Worm (Caenorhabditis elegans) whole organism, L4 larva: Measurements from ENCODE around the gene shn-1.

Experiments
- F26F4.8 ChIP-seq: fragments of 200-800 bp; sonication (Bioruptor generic); conservative IDR thresholded peaks from 2 replicates; pipeline ENCODE4 v1.3.6; 2022; ENCODE audit warnings: missing genetic modification characterization, missing compliant biosample characterization
- F44E2.7 ChIP-seq: fragments of 200-800 bp; sonication (Bioruptor generic); IDR thresholded peaks from 2 replicates; pipeline ENCODE4 v2.1.2; 2022; ENCODE audit warnings: missing genetic modification characterization, missing compliant biosample characterization
- R02D3.7 ChIP-seq: fragments of 150-350 bp; sonication (generic microtip); optimal IDR thresholded peaks from 3 replicates; lab custom pipeline; 2014; ENCODE audit warnings: missing biosample characterization, missing genetic modification characterization
- T26A8.4 ChIP-seq: fragments of 200-800 bp; sonication (Bioruptor generic); IDR thresholded peaks from 2 replicates; pipeline ENCODE4 v1.3.6; 2022; ENCODE audit warnings: missing genetic modification characterization, missing compliant biosample characterization
- Y75B8A.6 ChIP-seq: fragments of 200-800 bp; sonication (Bioruptor generic); IDR thresholded peaks from 2 replicates; pipeline ENCODE4 v1.3.6; 2022; ENCODE audit warnings: missing genetic modification reagents, missing genetic modification characterization, missing compliant biosample characterization
- ZK337.2 ChIP-seq: fragments of 200-800 bp; sonication (Bioruptor generic); IDR thresholded peaks from 2 replicates; pipeline ENCODE4 v1.3.6; 2022; ENCODE audit warnings: missing genetic modification reagents, missing genetic modification characterization, missing compliant biosample characterization
- aly-2 ChIP-seq: sonication (generic microtip); optimal IDR thresholded peaks from 2 replicates; lab custom pipeline; 2018; ENCODE audit warnings: missing biosample characterization, missing genetic modification characterization
- ama-1 ChIP-seq: fragments of 150-350 bp; optimal IDR thresholded peaks from 2 replicates; lab custom pipeline; 2014; ENCODE audit warnings: inconsistent platforms, mixed read lengths
- arid-1 ChIP-seq: fragments of 200-800 bp; sonication (Bioruptor generic); conservative IDR thresholded peaks from 2 replicates; pipeline ENCODE4 v1.3.6; 2022; ENCODE audit warnings: missing genetic modification reagents, missing genetic modification characterization, missing compliant biosample characterization
- ceh-62 ChIP-seq: sonication (generic microtip); optimal IDR thresholded peaks from 2 replicates; lab custom pipeline; 2017; ENCODE audit warnings: missing biosample characterization, missing genetic modification characterization
- ceh-82 ChIP-seq: sonication (generic microtip); optimal IDR thresholded peaks from 2 replicates; lab custom pipeline; 2017; ENCODE audit warnings: missing biosample characterization, missing genetic modification characterization
- cey-2 ChIP-seq: sonication (generic microtip); optimal IDR thresholded peaks from 3 replicates; lab custom pipeline; 2017; ENCODE audit warnings: missing genetic modification characterization, mild to moderate bottlenecking, missing compliant biosample characterization, antibody characterized with exemption, borderline replicate concordance; ENCODE audit not compliant: insufficient read depth
- daf-16 ChIP-seq, 3 experiments: sonication (generic microtip); optimal IDR thresholded peaks; 2 replicates each; lab custom pipeline; 2016 to 2017; ENCODE audit warnings: missing genetic modification characterization in 3 of 3, missing genetic modification reagents in 3 of 3, mild to moderate bottlenecking in 2 of 3, missing compliant biosample characterization in 2 of 3, missing biosample characterization in 1 of 3, moderate library complexity in 1 of 3
- daf-19 ChIP-seq: fragments of 200-800 bp; sonication (Bioruptor generic); conservative IDR thresholded peaks from 2 replicates; pipeline ENCODE4 v1.3.6; 2022; ENCODE audit warnings: missing genetic modification characterization, missing compliant biosample characterization
- daf-8 ChIP-seq: fragments of 200-800 bp; sonication (Bioruptor generic); IDR thresholded peaks from 2 replicates; pipeline ENCODE4 v1.3.6; 2022; ENCODE audit warnings: missing genetic modification characterization, missing compliant biosample characterization
- duxl-1 ChIP-seq: sonication (generic microtip); optimal IDR thresholded peaks from 2 replicates; lab custom pipeline; 2016; ENCODE audit warnings: mild to moderate bottlenecking, missing genetic modification characterization, moderate library complexity, missing compliant biosample characterization; ENCODE audit not compliant: poor library complexity
- dve-1 ChIP-seq: sonication (generic microtip); optimal IDR thresholded peaks from 2 replicates; lab custom pipeline; 2017; ENCODE audit warnings: antibody characterized with exemption, mild to moderate bottlenecking, missing genetic modification characterization, missing compliant biosample characterization; ENCODE audit not compliant: insufficient read depth
- egl-27 ChIP-seq: sonication (generic microtip); optimal IDR thresholded peaks from 3 replicates; lab custom pipeline; 2017; ENCODE audit warnings: missing biosample characterization, missing genetic modification reagents, missing genetic modification characterization
- egl-43 ChIP-seq: fragments of 200-800 bp; sonication (Bioruptor generic); IDR thresholded peaks from 2 replicates; pipeline ENCODE4 v1.3.6; 2022; ENCODE audit warnings: missing genetic modification reagents, missing genetic modification characterization, missing compliant biosample characterization
- fos-1 ChIP-seq: fragments of 150-350 bp; optimal IDR thresholded peaks from 2 replicates; lab custom pipeline; 2014; ENCODE audit warnings: missing biosample characterization, missing genetic modification characterization
- hlh-11 ChIP-seq: fragments of 200-800 bp; sonication (Bioruptor generic); optimal IDR thresholded peaks from 2 replicates; lab custom pipeline; 2018; ENCODE audit warnings: mild to moderate bottlenecking, missing genetic modification characterization, missing compliant biosample characterization
- lim-7 ChIP-seq: fragments of 200-800 bp; sonication (Bioruptor generic); IDR thresholded peaks from 2 replicates; pipeline ENCODE4 v1.3.6; 2022; ENCODE audit warnings: missing genetic modification characterization, missing compliant biosample characterization
- lin-13 ChIP-seq: fragments of 150-350 bp; optimal IDR thresholded peaks from 2 replicates; lab custom pipeline; 2014; ENCODE audit warnings: missing biosample characterization, missing genetic modification reagents, missing genetic modification characterization
- lin-15B ChIP-seq: fragments of 150-350 bp; sonication (generic microtip); optimal IDR thresholded peaks from 3 replicates; lab custom pipeline; 2014; ENCODE audit warnings: missing biosample characterization, missing genetic modification characterization
- lin-29 ChIP-seq: fragments of 200-800 bp; sonication (Bioruptor generic); IDR thresholded peaks from 2 replicates; pipeline ENCODE4 v1.3.6; 2022; ENCODE audit warnings: missing genetic modification reagents, missing genetic modification characterization, missing compliant biosample characterization
- lsy-2 ChIP-seq, 2 experiments: fragments of 150-350 bp in 1 of 2; sonication (generic microtip) in 1 of 2; optimal IDR thresholded peaks; 2 replicates each; lab custom pipeline; 2014 to 2017; ENCODE audit warnings: missing biosample characterization in 2 of 2, missing genetic modification characterization in 2 of 2
- mdl-1 ChIP-seq, 2 experiments: fragments of 150-350 bp in 1 of 2; sonication (generic microtip) in 1 of 2; optimal IDR thresholded peaks; 2 replicates each; lab custom pipeline; 2014 to 2017; ENCODE audit warnings: missing biosample characterization in 2 of 2, missing genetic modification characterization in 2 of 2
- mes-2 ChIP-seq: sonication (generic microtip); optimal IDR thresholded peaks from 2 replicates; lab custom pipeline; 2016; ENCODE audit warnings: missing genotype, mild to moderate bottlenecking, missing genetic modification characterization, missing compliant biosample characterization; ENCODE audit not compliant: poor library complexity, severe bottlenecking
- nhr-102 ChIP-seq: sonication (generic microtip); optimal IDR thresholded peaks from 2 replicates; lab custom pipeline; 2016; ENCODE audit warnings: mild to moderate bottlenecking, missing genetic modification characterization, moderate library complexity, missing compliant biosample characterization
- nhr-11 ChIP-seq: fragments of 150-350 bp; optimal IDR thresholded peaks from 2 replicates; lab custom pipeline; 2014; ENCODE audit warnings: missing biosample characterization, missing genetic modification characterization
- nhr-111 ChIP-seq: fragments of 200-800 bp; sonication (Bioruptor generic); optimal IDR thresholded peaks from 2 replicates; lab custom pipeline; 2018; ENCODE audit warnings: mild to moderate bottlenecking, missing genetic modification characterization, missing compliant biosample characterization
- nhr-237 ChIP-seq: sonication (generic microtip); optimal IDR thresholded peaks from 2 replicates; lab custom pipeline; 2017; ENCODE audit warnings: missing biosample characterization, missing genetic modification characterization
- nhr-41 ChIP-seq: fragments of 200-800 bp; sonication (Bioruptor generic); IDR thresholded peaks from 2 replicates; pipeline ENCODE4 v1.3.6; 2022; ENCODE audit warnings: missing genetic modification reagents, missing genetic modification characterization, missing compliant biosample characterization
- nhr-48 ChIP-seq: sonication (generic microtip); optimal IDR thresholded peaks from 2 replicates; lab custom pipeline; 2016; ENCODE audit warnings: mild to moderate bottlenecking, missing genetic modification characterization, missing compliant biosample characterization
- nhr-76 ChIP-seq: fragments of 150-350 bp; optimal IDR thresholded peaks from 2 replicates; lab custom pipeline; 2014; ENCODE audit warnings: missing biosample characterization, missing genetic modification characterization
- nhr-77 ChIP-seq: fragments of 150-350 bp; optimal IDR thresholded peaks from 2 replicates; lab custom pipeline; 2014; ENCODE audit warnings: missing biosample characterization, missing genetic modification characterization
- php-3 ChIP-seq: fragments of 200-800 bp; sonication (Bioruptor generic); IDR thresholded peaks from 2 replicates; pipeline ENCODE4 v1.3.6; 2022; ENCODE audit warnings: missing genetic modification reagents, missing genetic modification characterization, missing compliant biosample characterization
- sdz-12 ChIP-seq: fragments of 200-800 bp; sonication (Bioruptor generic); optimal IDR thresholded peaks from 2 replicates; lab custom pipeline; 2018; ENCODE audit warnings: mild to moderate bottlenecking, missing genetic modification characterization, missing compliant biosample characterization
- skn-1 ChIP-seq: fragments of 150-350 bp; optimal IDR thresholded peaks from 2 replicates; lab custom pipeline; 2014; ENCODE audit warnings: missing biosample characterization, missing genetic modification characterization
- snpc-1.2 ChIP-seq: fragments of 200-800 bp; sonication (Bioruptor generic); IDR thresholded peaks from 2 replicates; pipeline ENCODE4 v1.3.6; 2022; ENCODE audit warnings: missing genetic modification reagents, missing genetic modification characterization, missing compliant biosample characterization
- tra-1 ChIP-seq: fragments of 200-800 bp; sonication (Bioruptor generic); IDR thresholded peaks from 2 replicates; pipeline ENCODE4 v1.3.6; 2022; ENCODE audit warnings: missing genetic modification reagents, missing genetic modification characterization, missing compliant biosample characterization
- unc-130 ChIP-seq: sonication (generic microtip); optimal IDR thresholded peaks from 2 replicates; lab custom pipeline; 2016; ENCODE audit warnings: missing genetic modification reagents, missing genetic modification characterization, missing compliant biosample characterization
- unc-62 ChIP-seq, 3 experiments: fragments of 150-350 bp in 1 of 3; sonication (generic microtip); optimal IDR thresholded peaks in 2 of 3; peaks in 1 of 3; 1 replicate in 1 of 3; 2 replicates in 2 of 3; lab custom pipeline; 2014 to 2017; ENCODE audit warnings: missing biosample characterization in 3 of 3, missing genetic modification characterization in 3 of 3, missing genetic modification reagents in 3 of 3, missing genotype in 1 of 3
- vab-7 ChIP-seq: fragments of 200-800 bp; sonication (Bioruptor generic); IDR thresholded peaks from 2 replicates; pipeline ENCODE4 v1.3.6; 2022; ENCODE audit warnings: missing genetic modification reagents, missing genetic modification characterization, missing compliant biosample characterization
- zag-1 ChIP-seq: fragments of 150-350 bp; optimal IDR thresholded peaks from 2 replicates; lab custom pipeline; 2014; ENCODE audit warnings: missing biosample characterization, missing genetic modification characterization
- zip-11 ChIP-seq: fragments of 200-800 bp; sonication (Bioruptor generic); IDR thresholded peaks from 2 replicates; pipeline ENCODE4 v1.3.6; 2022; ENCODE audit warnings: missing genetic modification characterization, missing compliant biosample characterization

shn-1 gene

ce11 chrII:11347878-11348556 is 42.7 kb downstream of the shn-1 start, which contains the start of the genes B0491.6 and pigm-1 (continued):
- TF ChIP-seq zip-11 (GFP tag; lab: Robert Waterston, UW) (no peak), nhr-11 (peak; percentile 52), Y75B8A.6 (GFP tag; lab: Robert Waterston, UW) (no peak), mes-2 (peak; percentile 78), ZK337.2 (GFP tag; lab: Robert Waterston, UW) (no peak), lim-7 (GFP tag; lab: Robert Waterston, UW) (no peak), F44E2.7 (GFP tag; lab: Robert Waterston, UW) (no peak), nhr-48 (tag; lab: Kevin White, UChicago) (peak; percentile 16)

- TF ChIP-seq php-3 (GFP tag; lab: Robert Waterston, UW) (no peak), R02D3.7 (tag; lab: Kevin White, UChicago) (no peak), ceh-82 (tag; lab: Kevin White, UChicago) (no peak), lin-29 (GFP tag; lab: Robert Waterston, UW) (0 out of 2 replicates have a peak, but pooled peaks have one; percentile 41), daf-19 (no peak), nhr-102 (tag; lab: Kevin White, UChicago) (peak; percentile 89), lsy-2 (tag; optimal IDR thresholded peaks at IDR 0.05; lab: Kevin White, UChicago) (peak; percentile 6 to 92), dve-1 (tag; lab: Kevin White, UChicago) (peak; percentile 84), daf-16 (GFP tag; optimal IDR thresholded peaks at IDR 0.05; lab: Kevin White, UChicago) (peak in 1 of 2 experiments; percentile 57), daf-16 (tag; optimal IDR thresholded peaks at IDR 0.05; lab: Kevin White, UChicago) (peak; percentile 63), sdz-12 (GFP tag; lab: Kevin White, UChicago) (no peak), egl-27 (tag; lab: Kevin White, UChicago) (no peak), cey-2 (tag; lab: Kevin White, UChicago) (no peak), daf-8 (GFP tag; lab: Robert Waterston, UW) (no peak), nhr-77 (tag; lab: Kevin White, UChicago) (peak; percentile 76), lin-13 (GFP tag; lab: Kevin White, UChicago) (peak; percentile 53), nhr-76 (no peak), nhr-11 (peak; percentile 53), F26F4.8 (GFP tag; lab: Robert Waterston, UW) (no peak), T26A8.4 (GFP tag; lab: Robert Waterston, UW) (peak; percentile 80), snpc-1.2 (GFP tag; lab: Robert Waterston, UW) (0 out of 2 replicates have a peak, but pooled peaks have one; percentile 28), ZK337.2 (GFP tag; lab: Robert Waterston, UW) (no peak), zag-1 (no peak), mdl-1 (tag; optimal IDR thresholded peaks at IDR 0.05; lab: Kevin White, UChicago) (peak in 1 of 2 experiments; percentile 19), unc-62 (GFP tag; optimal IDR thresholded peaks at IDR 0.05 in 1 of 2; lab: Kevin White, UChicago) (peak in 1 of 2 experiments; percentile 89), unc-62 (tag; optimal IDR thresholded peaks at IDR 0.05; lab: Kevin White, UChicago) (no peak), nhr-237 (tag; lab: Kevin White, UChicago) (no peak), skn-1 (tag; lab: Kevin White, UChicago) (no peak), fos-1 (no peak), egl-43 (GFP tag; lab: Robert Waterston, UW) (0 out of 2 replicates have a peak, but pooled peaks have one; percentile 3), ama-1 (lab: Kevin White, UChicago) (peak; percentile 18), ceh-62 (tag; lab: Kevin White, UChicago) (no peak), duxl-1 (peak; percentile 55), arid-1 (GFP tag; lab: Robert Waterston, UW) (no peak), unc-130 (peak; percentile 28), nhr-41 (GFP tag; lab: Robert Waterston, UW) (no peak), nhr-111 (no peak), tra-1 (GFP tag; lab: Robert Waterston, UW) (no peak), lin-15B (tag; lab: Kevin White, UChicago) (no peak), aly-2 (tag; lab: Kevin White, UChicago) (no peak), hlh-11 (tag; lab: Kevin White, UChicago) (peak; percentile 78), vab-7 (GFP tag; lab: Robert Waterston, UW) (no peak), lim-7 (GFP tag; lab: Robert Waterston, UW) (no peak)
These were observed 45.2 kb downstream of the shn-1 start, which contains the start of gene nduf-11 for ce11 chrII:11345570-11346029. Gene nduf-11 (minus strand): TSS chrII:11345620.
